Fruit fly (Drosophila melanogaster) whole organism, adult: ENCODE measurements around the gene Ncoa6.

Experiments used
- CG11617 ChIP-seq: fragments of 200-800 bp; sonication (Bioruptor generic); optimal IDR thresholded peaks from 2 replicates; lab custom pipeline; 2017; ENCODE audit warnings: mild to moderate bottlenecking, missing biosample characterization, missing genetic modification reagents, missing genetic modification characterization
- CG14711 ChIP-seq: fragments of 200-800 bp; sonication (Bioruptor generic); optimal IDR thresholded peaks from 2 replicates; lab custom pipeline; 2018; ENCODE audit warnings: missing biosample characterization, mild to moderate bottlenecking, missing genetic modification characterization, moderate library complexity
- CG1620 ChIP-seq: fragments of 200-800 bp; sonication (Bioruptor generic); optimal IDR thresholded peaks from 2 replicates; lab custom pipeline; 2016; ENCODE audit warnings: missing biosample characterization, missing genetic modification characterization
- CG33017 ChIP-seq: fragments of 200-800 bp; sonication (Bioruptor generic); optimal IDR thresholded peaks from 2 replicates; lab custom pipeline; 2018; ENCODE audit warnings: missing biosample characterization, mild to moderate bottlenecking, missing genetic modification characterization, moderate library complexity
- Hr96 ChIP-seq: fragments of 200-800 bp; sonication (Bioruptor generic); optimal IDR thresholded peaks from 2 replicates; lab custom pipeline; 2016; ENCODE audit warnings: missing biosample characterization, missing genetic modification characterization
- kay ChIP-seq: fragments of 200-800 bp; sonication (Bioruptor generic); peaks from one replicate; lab custom pipeline; 2016; ENCODE audit warnings: missing biosample characterization, missing genetic modification characterization, borderline replicate concordance
- pad ChIP-seq: fragments of 200-800 bp; sonication (Bioruptor generic); optimal IDR thresholded peaks from 3 replicates; lab custom pipeline; 2017; ENCODE audit warnings: missing biosample characterization, missing genetic modification characterization, mild to moderate bottlenecking, moderate library complexity, missing genetic modification reagents
- tj ChIP-seq: fragments of 200-800 bp; sonication (Bioruptor generic); optimal IDR thresholded peaks from 3 replicates; lab custom pipeline; 2017; ENCODE audit warnings: missing biosample characterization, mild to moderate bottlenecking, missing genetic modification characterization, moderate library complexity
- toe ChIP-seq: fragments of 200-800 bp; sonication (Bioruptor generic); optimal IDR thresholded peaks from 2 replicates; lab custom pipeline; 2016; ENCODE audit warnings: missing biosample characterization, missing genetic modification characterization

- TF ChIP-seq kay (GFP tag; lab: Kevin White, UChicago) (no peak), tj (GFP tag; lab: Kevin White, UChicago) (no peak), CG33017 (tag; lab: Kevin White, UChicago) (no peak), CG11617 (GFP tag; lab: Kevin White, UChicago) (no peak), pad (no peak), Hr96 (GFP tag; lab: Kevin White, UChicago) (no peak), toe (GFP tag; lab: Kevin White, UChicago) (no peak), CG14711 (tag; lab: Kevin White, UChicago) (no peak), CG1620 (GFP tag; lab: Kevin White, UChicago) (no peak)
Measured at dm6 chr2L:5320063-5320462, 6.4 kb downstream of the Ncoa6 start.
